Worm (Caenorhabditis elegans): ENCODE data around the gene nhr-195.

- TF ChIP-seq mdl-1 (tag; optimal IDR thresholded peaks at IDR 0.05) (no peak), aly-2 (tag; optimal IDR thresholded peaks at IDR 0.05) (no peak), F13H6.1 (tag; optimal IDR thresholded peaks at IDR 0.05) (no peak), sem-4 (tag; optimal IDR thresholded peaks at IDR 0.05) (no peak), ama-1 (optimal IDR thresholded peaks at IDR 0.05) (no peak), ceh-16 (tag; optimal IDR thresholded peaks at IDR 0.05) (no peak), blmp-1 (tag; optimal IDR thresholded peaks at IDR 0.05; ENCODE audit: insufficient read depth) (no peak), snpc-4 (tag; optimal IDR thresholded peaks at IDR 0.05) (no peak), ztf-11 (tag; optimal IDR thresholded peaks at IDR 0.05) (no peak), sma-9 (GFP tag; optimal IDR thresholded peaks at IDR 0.05) (no peak), sma-9 (tag; optimal IDR thresholded peaks at IDR 0.05) (no peak)
These were observed 22.3 kb downstream of the nhr-195 start for ce11 chrV:8949873-8950272.

Data from whole organism, L2 larva.